Worm (Caenorhabditis elegans): Measurements from ENCODE around the gene hpd-1.

DNA sequence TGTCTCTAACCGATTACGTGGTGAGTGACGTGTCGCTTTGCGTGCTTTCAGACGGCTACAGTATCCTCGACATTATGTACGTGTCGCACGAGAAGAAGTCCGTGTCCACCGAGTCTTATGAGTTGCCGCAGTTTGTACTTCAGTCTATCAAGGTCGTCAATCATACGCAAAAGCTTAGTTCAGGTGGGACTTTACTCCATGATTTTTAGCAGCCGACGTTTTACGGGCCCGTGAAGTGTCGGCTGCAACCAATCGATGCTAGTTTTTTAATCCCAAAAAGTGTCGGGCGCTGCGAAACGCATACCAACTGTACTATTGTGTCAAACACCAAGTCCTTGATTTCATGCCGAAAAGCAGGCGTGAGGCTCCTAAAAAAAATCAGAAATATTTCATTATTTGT, 10.5 kb upstream of the hpd-1 start:
- TF ChIP-seq tbx-11 (GFP tag; IDR thresholded peaks at IDR 0.05) (no peak), hmbx-1 (tag; optimal IDR thresholded peaks at IDR 0.05) (no peak), ama-1 (optimal IDR thresholded peaks at IDR 0.05) (no peak), sea-1 (GFP tag; conservative IDR thresholded peaks at IDR 0.05) (no peak), B0310.2 (tag; optimal IDR thresholded peaks at IDR 0.05) (no peak), scrt-1 (GFP tag; IDR thresholded peaks at IDR 0.05) (no peak), ceh-36 (tag; optimal IDR thresholded peaks at IDR 0.05) (no peak), hnd-1 (tag; optimal IDR thresholded peaks at IDR 0.05) (no peak)

Measured in whole organism, early embryonic.